Fruit fly (Drosophila melanogaster) whole organism: ENCODE results near the gene Sf3b3.

Experiments
- CG8478 ChIP-seq: fragments of >200 bp; optimal IDR thresholded peaks from 2 replicates; lab custom pipeline; 2018; ENCODE audit warnings: inconsistent platforms
- Dll ChIP-seq: fragments of >200 bp; optimal IDR thresholded peaks from 2 replicates; lab custom pipeline; 2017
- pan ChIP-seq: fragments of >200 bp; optimal IDR thresholded peaks from 2 replicates; lab custom pipeline; 2017
- psq ChIP-seq: fragments of >200 bp; optimal IDR thresholded peaks from 2 replicates; lab custom pipeline; 2017
- usp ChIP-seq: fragments of >200 bp; optimal IDR thresholded peaks from 2 replicates; lab custom pipeline; 2017; ENCODE audit warnings: missing biosample characterization, missing genetic modification characterization, mixed read lengths

DNA sequence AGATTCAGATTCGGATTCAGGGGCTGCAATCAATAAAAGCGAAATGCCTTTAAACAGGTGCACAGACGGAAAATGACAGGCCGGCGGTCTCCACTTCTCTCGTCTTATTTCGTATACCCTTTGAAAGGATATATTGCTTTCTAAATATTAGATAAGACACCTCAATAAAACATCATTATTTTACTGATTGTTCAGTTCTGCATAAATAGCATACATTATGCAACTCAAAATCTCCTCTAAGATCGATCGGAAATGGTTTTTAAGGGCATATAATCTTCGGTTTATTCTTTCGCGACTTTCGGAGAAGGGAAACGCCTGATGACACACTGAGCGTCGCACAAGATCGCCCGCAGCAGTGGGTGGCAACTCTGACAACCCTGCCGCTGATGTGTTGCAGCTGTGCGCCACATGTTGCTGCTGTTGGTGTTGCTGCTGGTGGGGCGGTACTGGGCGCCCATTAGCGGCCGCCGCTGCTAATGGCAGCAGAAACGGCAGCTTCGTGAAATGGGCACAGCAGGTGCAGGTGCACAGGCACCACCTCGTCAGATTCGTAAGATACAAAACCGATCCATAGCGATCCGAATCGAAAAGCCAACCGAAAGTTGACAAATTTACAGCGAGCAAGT lies 47.3 kb downstream of the Sf3b3 start:
- TF ChIP-seq psq (lab: Kevin White, UChicago) (no peak), Dll (lab: Kevin White, UChicago) (no peak), CG8478 (lab: Kevin White, UChicago) (no peak), pan (lab: Kevin White, UChicago) (no peak), usp (no peak)
